Fruit fly (Drosophila melanogaster): ENCODE results near the gene cas.

Gene cas

dm6 chr3R:5686049-5686757 is 30.4 kb downstream of the cas start (continued):
- TF ChIP-seq so (GFP tag; IDR thresholded peaks at IDR 0.05) (0 out of 3 replicates have a peak, but pooled peaks have one; percentile 30), CG10979 (tag; optimal IDR thresholded peaks at IDR 0.05) (peak; percentile 38), CG3995 (GFP tag; optimal IDR thresholded peaks at IDR 0.05) (no peak), br (optimal IDR thresholded peaks at IDR 0.05) (no peak), CG1602 (GFP tag; optimal IDR thresholded peaks at IDR 0.05) (peak; percentile 18), CG17328 (GFP tag; IDR thresholded peaks at IDR 0.05) (0 out of 2 replicates have a peak, but pooled peaks have one; percentile 31), CG1603 (tag; optimal IDR thresholded peaks at IDR 0.05) (peak; percentile 56), dpn (GFP tag; optimal IDR thresholded peaks at IDR 0.05) (peak; percentile 25 to 55), odd (GFP tag; optimal IDR thresholded peaks at IDR 0.05) (no peak), bcd (GFP tag; optimal IDR thresholded peaks at IDR 0.05) (peak; percentile 53), sob (GFP tag; IDR thresholded peaks at IDR 0.05) (peak; percentile 42; the same call in 1 of the 2 replicates), Bgb (GFP tag; IDR thresholded peaks at IDR 0.05; ENCODE audit: partially characterized antibody) (no peak), CG1233 (GFP tag; optimal IDR thresholded peaks at IDR 0.05) (peak; percentile 11), Hsf (GFP tag; optimal IDR thresholded peaks at IDR 0.05) (peak; percentile 55), gt (GFP tag; IDR thresholded peaks at IDR 0.05) (no peak), Awh (GFP tag; IDR thresholded peaks at IDR 0.05) (peak; percentile 75), Dek (tag; optimal IDR thresholded peaks at IDR 0.05) (peak; percentile 40), CG3281 (GFP tag; optimal IDR thresholded peaks at IDR 0.05) (peak; percentile 60), yki (optimal IDR thresholded peaks at IDR 0.05) (no peak), tgo (GFP tag; IDR thresholded peaks at IDR 0.05) (peak; percentile 56; the same call in 2 of the 3 replicates), Ada2b (GFP tag; IDR thresholded peaks at IDR 0.05) (0 out of 2 replicates have a peak, but pooled peaks have one; percentile 23), CG4424 (GFP tag; optimal IDR thresholded peaks at IDR 0.05) (peak; percentile 24), CG32532 (GFP tag; IDR thresholded peaks at IDR 0.05) (peak; percentile 24; the same call in 1 of the 2 replicates), CG14860 (GFP tag; IDR thresholded peaks at IDR 0.05; ENCODE audit: partially characterized antibody) (no peak), ken (GFP tag; IDR thresholded peaks at IDR 0.05) (peak; percentile 40; the same call in 1 of the 3 replicates), Antp (GFP tag; optimal IDR thresholded peaks at IDR 0.05) (peak; percentile 45), D (optimal IDR thresholded peaks at IDR 0.05) (peak; percentile 7), D (GFP tag; optimal IDR thresholded peaks at IDR 0.05) (peak; percentile 33), CG10209 (GFP tag; optimal IDR thresholded peaks at IDR 0.05) (peak; percentile 42), trh (GFP tag; optimal IDR thresholded peaks at IDR 0.05) (no peak), CG14050 (GFP tag; IDR thresholded peaks at IDR 0.05) (peak; percentile 36; the same call in 1 of the 3 replicates), ind (GFP tag; optimal IDR thresholded peaks at IDR 0.05) (peak; percentile 60), CG18476 (GFP tag; optimal IDR thresholded peaks at IDR 0.05) (peak; percentile 7), CG9817 (tag; optimal IDR thresholded peaks at IDR 0.05) (peak; percentile 55), CG33213 (GFP tag; optimal IDR thresholded peaks at IDR 0.05) (peak; percentile 24), ATbp (GFP tag; optimal IDR thresholded peaks at IDR 0.05) (peak; percentile 52), CG17829 (tag; optimal IDR thresholded peaks at IDR 0.05) (peak; percentile 23), CG4282 (GFP tag; optimal IDR thresholded peaks at IDR 0.05) (no peak), Oaz (GFP tag; IDR thresholded peaks at IDR 0.05) (0 out of 2 replicates have a peak, but pooled peaks have one; percentile 16), fd96Cb (tag; optimal IDR thresholded peaks at IDR 0.05) (peak; percentile 58), Lhr (GFP tag; optimal IDR thresholded peaks at IDR 0.05) (no peak), Oli (tag; optimal IDR thresholded peaks at IDR 0.05) (peak; percentile 60), sd (tag; optimal IDR thresholded peaks at IDR 0.05) (peak; percentile 24), CG17568 (GFP tag; optimal IDR thresholded peaks at IDR 0.05) (no peak), PHDP (tag; optimal IDR thresholded peaks at IDR 0.05) (peak; percentile 45), hkb (optimal IDR thresholded peaks at IDR 0.05) (no peak), hkb (GFP tag; IDR thresholded peaks at IDR 0.05) (peak; percentile 52; the same call in 1 of the 2 replicates), CG10147 (GFP tag; optimal IDR thresholded peaks at IDR 0.05) (peak; percentile 35), Mad (GFP tag; optimal IDR thresholded peaks at IDR 0.05) (peak; percentile 7), Med (GFP tag) (peak; percentile 89)

Measured in whole organism, embryonic.